Fruit fly (Drosophila melanogaster) whole organism, embryonic: ENCODE results near the gene Fdx1.

Source experiments
- Atf6 ChIP-seq: fragments of 200-800 bp; sonication (Bioruptor generic); IDR thresholded peaks from 2 replicates; pipeline ENCODE4 v1.3.6; 2022; ENCODE audit warnings: missing biosample characterization, missing genetic modification characterization
- B-H1 ChIP-seq: fragments of 200-800 bp; sonication (Bioruptor generic); IDR thresholded peaks from 3 replicates; pipeline ENCODE4 v1.3.6; 2022; ENCODE audit warnings: missing biosample characterization, missing genetic modification characterization
- Bdp1 ChIP-seq: fragments of 200-800 bp; sonication (Bioruptor generic); optimal IDR thresholded peaks from 3 replicates; lab custom pipeline; 2016; ENCODE audit warnings: missing biosample characterization, missing genetic modification characterization
- CG11560 ChIP-seq: fragments of 200-800 bp; sonication (Bioruptor generic); IDR thresholded peaks from 3 replicates; pipeline ENCODE4 v1.3.6; 2022; ENCODE audit warnings: missing biosample characterization, missing genetic modification characterization
- CG15601 ChIP-seq: fragments of 200-800 bp; sonication (Bioruptor generic); optimal IDR thresholded peaks from 3 replicates; lab custom pipeline; 2019; ENCODE audit warnings: missing biosample characterization, mild to moderate bottlenecking, missing genetic modification characterization, moderate library complexity
- CG1602 ChIP-seq: fragments of 200-800 bp; sonication (Bioruptor generic); optimal IDR thresholded peaks from 3 replicates; lab custom pipeline; 2016; ENCODE audit warnings: missing biosample characterization, missing genetic modification characterization
- CG17186 ChIP-seq: fragments of 200-800 bp; sonication (Bioruptor generic); optimal IDR thresholded peaks from 3 replicates; lab custom pipeline; 2017; ENCODE audit warnings: missing biosample characterization, missing genetic modification reagents, missing genetic modification characterization
- CG1832 ChIP-seq: fragments of 200-800 bp; sonication (Bioruptor generic); optimal IDR thresholded peaks from 2 replicates; lab custom pipeline; 2017; ENCODE audit warnings: missing biosample characterization, mild to moderate bottlenecking, missing genetic modification characterization, inconsistent platforms
- CG2889 ChIP-seq: fragments of 200-800 bp; sonication (Bioruptor generic); IDR thresholded peaks from 3 replicates; pipeline ENCODE4 v1.3.6; 2022; ENCODE audit warnings: missing biosample characterization, missing genetic modification characterization
- CG34224 ChIP-seq: fragments of 200-800 bp; sonication (Bioruptor generic); IDR thresholded peaks from 3 replicates; pipeline ENCODE4 v1.3.6; 2022; ENCODE audit warnings: missing biosample characterization, missing genetic modification characterization; ENCODE audit not compliant: partially characterized antibody
- CG4282 ChIP-seq: fragments of 200-800 bp; sonication (Bioruptor generic); optimal IDR thresholded peaks from 2 replicates; lab custom pipeline; 2016; ENCODE audit warnings: missing biosample characterization, missing genetic modification characterization
- CG4328 ChIP-seq: fragments of 200-800 bp; sonication (Bioruptor generic); optimal IDR thresholded peaks from 3 replicates; lab custom pipeline; 2017; ENCODE audit warnings: missing biosample characterization, missing genetic modification reagents, missing genetic modification characterization
- CG6683 ChIP-seq: fragments of 200-800 bp; sonication (Bioruptor generic); optimal IDR thresholded peaks from 2 replicates; lab custom pipeline; 2017; ENCODE audit warnings: missing biosample characterization, mild to moderate bottlenecking, missing genetic modification characterization, missing genetic modification reagents
- CG6765 ChIP-seq: fragments of 200-800 bp; sonication (Bioruptor generic); optimal IDR thresholded peaks from 3 replicates; lab custom pipeline; 2017; ENCODE audit warnings: missing biosample characterization, mild to moderate bottlenecking, missing genetic modification characterization
- CG9727 ChIP-seq: fragments of 200-800 bp; sonication (Bioruptor generic); optimal IDR thresholded peaks from 3 replicates; lab custom pipeline; 2017; ENCODE audit warnings: missing biosample characterization, mild to moderate bottlenecking, missing genetic modification characterization
- ERR ChIP-seq: fragments of 200-800 bp; sonication (Bioruptor generic); optimal IDR thresholded peaks from 2 replicates; lab custom pipeline; 2016; ENCODE audit warnings: missing biosample characterization, missing genetic modification characterization
- Fer2 ChIP-seq: fragments of 200-800 bp; sonication (Bioruptor generic); optimal IDR thresholded peaks from 2 replicates; lab custom pipeline; 2018; ENCODE audit warnings: missing biosample characterization, mild to moderate bottlenecking, missing genetic modification characterization, moderate library complexity
- Gug ChIP-seq: fragments of 200-800 bp; sonication (Bioruptor generic); IDR thresholded peaks from 4 replicates; pipeline ENCODE4 v1.3.6; 2022; ENCODE audit warnings: missing biosample characterization, missing genetic modification characterization
- HHEX ChIP-seq: fragments of 200-800 bp; sonication (Bioruptor generic); optimal IDR thresholded peaks from 3 replicates; lab custom pipeline; 2017; ENCODE audit warnings: missing biosample characterization, mild to moderate bottlenecking, missing genetic modification characterization, missing genetic modification reagents
- Hmx ChIP-seq: fragments of 200-800 bp; sonication (Bioruptor generic); optimal IDR thresholded peaks from 2 replicates; lab custom pipeline; 2016; ENCODE audit warnings: missing biosample characterization, missing genetic modification characterization
- Lhr ChIP-seq: fragments of 200-800 bp; sonication (Bioruptor generic); optimal IDR thresholded peaks from 3 replicates; lab custom pipeline; 2017; ENCODE audit warnings: mild to moderate bottlenecking, missing biosample characterization, missing genetic modification reagents, missing genetic modification characterization
- MBD-R2 ChIP-seq: fragments of 200-800 bp; sonication (Bioruptor generic); IDR thresholded peaks from 2 replicates; pipeline ENCODE4 v1.3.6; 2022; ENCODE audit warnings: missing biosample characterization, missing genetic modification characterization
- Ptx1 ChIP-seq: fragments of 200-800 bp; sonication (Bioruptor generic); IDR thresholded peaks from 2 replicates; pipeline ENCODE4 v1.3.6; 2022; ENCODE audit warnings: missing biosample characterization, missing genetic modification characterization
- Rfx ChIP-seq: fragments of 200-800 bp; sonication (Bioruptor generic); IDR thresholded peaks from 2 replicates; pipeline ENCODE4 v1.3.6; 2022; ENCODE audit warnings: missing biosample characterization, missing genetic modification characterization
- Side ChIP-seq: fragments of 200-800 bp; sonication (Bioruptor generic); optimal IDR thresholded peaks from 2 replicates; lab custom pipeline; 2016; ENCODE audit warnings: missing biosample characterization, missing genetic modification characterization
- Ssrp ChIP-seq: fragments of 200-800 bp; sonication (Bioruptor generic); optimal IDR thresholded peaks from 2 replicates; lab custom pipeline; 2018; ENCODE audit warnings: missing biosample characterization, mild to moderate bottlenecking, missing genetic modification characterization, moderate library complexity
- YL-1 ChIP-seq: fragments of 200-800 bp; sonication (Bioruptor generic); optimal IDR thresholded peaks from 3 replicates; lab custom pipeline; 2017; ENCODE audit warnings: missing biosample characterization, mild to moderate bottlenecking, missing genetic modification characterization
- al ChIP-seq: fragments of 200-800 bp; sonication (Bioruptor generic); IDR thresholded peaks from 2 replicates; pipeline ENCODE4 v1.3.6; 2022; ENCODE audit warnings: missing biosample characterization, missing genetic modification characterization
- bigmax ChIP-seq: fragments of 200-800 bp; sonication (Bioruptor generic); optimal IDR thresholded peaks from 2 replicates; lab custom pipeline; 2018; ENCODE audit warnings: missing biosample characterization, mild to moderate bottlenecking, missing genetic modification characterization
- crc ChIP-seq: fragments of 200-800 bp; sonication (Bioruptor generic); optimal IDR thresholded peaks from 2 replicates; lab custom pipeline; 2016; ENCODE audit warnings: missing biosample characterization, missing genetic modification characterization
- dan ChIP-seq: fragments of 200-800 bp; sonication (Bioruptor generic); IDR thresholded peaks from 2 replicates; pipeline ENCODE4 v1.3.6; 2022; ENCODE audit warnings: missing biosample characterization, missing genetic modification characterization
- dati ChIP-seq: fragments of 200-800 bp; sonication (Bioruptor generic); IDR thresholded peaks from 2 replicates; pipeline ENCODE4 v1.3.6; 2022; ENCODE audit warnings: missing biosample characterization, missing genetic modification characterization
- dmrt11E ChIP-seq: fragments of 200-800 bp; sonication (Bioruptor generic); optimal IDR thresholded peaks from 3 replicates; lab custom pipeline; 2018; ENCODE audit warnings: missing biosample characterization, mild to moderate bottlenecking, missing genetic modification characterization, moderate library complexity
- ken ChIP-seq: fragments of 200-800 bp; sonication (Bioruptor generic); IDR thresholded peaks from 3 replicates; pipeline ENCODE4 v1.3.6; 2022; ENCODE audit warnings: missing biosample characterization, missing genetic modification characterization
- lola ChIP-seq, 3 experiments: fragments of >200 bp in 2 of 3; fragments of 200-800 bp in 1 of 3; sonication (Bioruptor generic) in 1 of 3; optimal IDR thresholded peaks; 2 replicates each; lab custom pipeline; 2017 to 2019; ENCODE audit warnings: missing biosample characterization in 3 of 3, missing genetic modification characterization in 3 of 3, mild to moderate bottlenecking in 1 of 3, moderate library complexity in 1 of 3
- lov ChIP-seq, 2 experiments: fragments of 200-800 bp in 1 of 2; fragments of >200 bp in 1 of 2; sonication (Bioruptor generic) in 1 of 2; IDR thresholded peaks in 1 of 2; optimal IDR thresholded peaks in 1 of 2; 2 replicates in 1 of 2; 3 replicates in 1 of 2; pipeline versions ENCODE4 v1.3.6 to Lab custom; 2017 to 2022; ENCODE audit warnings: missing biosample characterization in 1 of 2, missing genetic modification characterization in 1 of 2
- onecut ChIP-seq: fragments of 200-800 bp; sonication (Bioruptor generic); IDR thresholded peaks from 2 replicates; pipeline ENCODE4 v1.3.6; 2022; ENCODE audit warnings: missing biosample characterization, missing genetic modification characterization
- pb ChIP-seq: fragments of 200-800 bp; sonication (Bioruptor generic); optimal IDR thresholded peaks from 3 replicates; lab custom pipeline; 2016; ENCODE audit warnings: missing biosample characterization, missing genetic modification characterization
- pho ChIP-seq: fragments of 200-800 bp; sonication (Bioruptor generic); optimal IDR thresholded peaks from 2 replicates; lab custom pipeline; 2016; ENCODE audit warnings: missing biosample characterization, missing genetic modification characterization
- psq ChIP-seq: fragments of 200-800 bp; sonication (Bioruptor generic); optimal IDR thresholded peaks from 2 replicates; lab custom pipeline; 2017; ENCODE audit warnings: missing biosample characterization, missing genetic modification characterization
- pum ChIP-seq: fragments of 200-800 bp; sonication (Bioruptor generic); optimal IDR thresholded peaks from 2 replicates; lab custom pipeline; 2016; ENCODE audit warnings: missing biosample characterization, missing genetic modification characterization
- ranshi ChIP-seq: fragments of 200-800 bp; sonication (Bioruptor generic); IDR thresholded peaks from 2 replicates; pipeline ENCODE4 v1.3.6; 2022; ENCODE audit warnings: missing biosample characterization, missing genetic modification characterization
- ro ChIP-seq: fragments of 200-800 bp; sonication (Bioruptor generic); IDR thresholded peaks from 2 replicates; pipeline ENCODE4 v1.3.6; 2022; ENCODE audit warnings: missing biosample characterization, missing genetic modification characterization
- row ChIP-seq: fragments of 200-800 bp; sonication (Bioruptor generic); IDR thresholded peaks from 3 replicates; pipeline ENCODE4 v1.3.6; 2022; ENCODE audit warnings: missing biosample characterization, missing genetic modification characterization
- slou ChIP-seq: fragments of 200-800 bp; sonication (Bioruptor generic); optimal IDR thresholded peaks from 3 replicates; lab custom pipeline; 2016; ENCODE audit warnings: missing biosample characterization, missing genetic modification characterization
- sr ChIP-seq: fragments of 200-800 bp; sonication (Bioruptor generic); IDR thresholded peaks from 3 replicates; pipeline ENCODE4 v1.3.6; 2022; ENCODE audit warnings: missing biosample characterization, missing genetic modification characterization
- stc ChIP-seq: fragments of 200-800 bp; sonication (Bioruptor generic); IDR thresholded peaks from 2 replicates; pipeline ENCODE4 v1.3.6; 2022; ENCODE audit warnings: missing biosample characterization, missing genetic modification characterization
- tap ChIP-seq: fragments of 200-800 bp; optimal IDR thresholded peaks from 3 replicates; lab custom pipeline; 2019; ENCODE audit warnings: missing biosample characterization, mild to moderate bottlenecking, missing genetic modification characterization, moderate library complexity
- vnd ChIP-seq: fragments of 200-800 bp; sonication (Bioruptor generic); IDR thresholded peaks from 3 replicates; pipeline ENCODE4 v1.3.6; 2022; ENCODE audit warnings: missing biosample characterization, missing genetic modification characterization; ENCODE audit not compliant: partially characterized antibody
- zen2 ChIP-seq: fragments of 200-800 bp; sonication (Bioruptor generic); IDR thresholded peaks from 3 replicates; pipeline ENCODE4 v1.3.6; 2022; ENCODE audit warnings: missing biosample characterization, missing genetic modification characterization; ENCODE audit not compliant: partially characterized antibody

The Fdx1 gene

dm6 chr3L:9402157-9402890 is 31.3 kb upstream of the Fdx1 start, which contains the start of gene eIF4E1 (continued):
- TF ChIP-seq CG2889, result no peak
- TF ChIP-seq Gug (GFP tag; lab: Robert Waterston, UW), result peak; percentile 33; the same call in 1 of the 4 replicates
- no peak for TF ChIP-seq Fer2
- TF ChIP-seq psq (GFP tag; lab: Kevin White, UChicago), result no peak
- TF ChIP-seq bigmax (GFP tag; lab: Kevin White, UChicago), result peak; percentile 14
- TF ChIP-seq onecut (GFP tag; lab: Robert Waterston, UW), result no peak
- TF ChIP-seq CG6683 (GFP tag; lab: Kevin White, UChicago), result no peak
- no peak for TF ChIP-seq Ssrp
- TF ChIP-seq ken, result peak; percentile 27; the same call in 2 of the 3 replicates
- TF ChIP-seq Hmx (GFP tag; lab: Kevin White, UChicago), result no peak
- TF ChIP-seq ranshi (GFP tag; lab: Robert Waterston, UW), result no peak
- no peak for TF ChIP-seq CG11560 (tag; lab: Robert Waterston, UW)
- peak; percentile 78 for TF ChIP-seq MBD-R2 (GFP tag; lab: Robert Waterston, UW)
- TF ChIP-seq stc (GFP tag; lab: Robert Waterston, UW), result peak; percentile 4; the same call in 1 of the 2 replicates
- TF ChIP-seq Side, result no peak
- TF ChIP-seq dmrt11E (tag; lab: Kevin White, UChicago), result no peak
- no peak for TF ChIP-seq CG9727 (GFP tag; lab: Kevin White, UChicago)
- TF ChIP-seq HHEX (GFP tag; lab: Kevin White, UChicago), result no peak
- TF ChIP-seq Bdp1, result no peak
- TF ChIP-seq pb (GFP tag; lab: Kevin White, UChicago), result peak; percentile 7
- no peak for TF ChIP-seq CG4282 (GFP tag; lab: Kevin White, UChicago)
- TF ChIP-seq al (GFP tag; lab: Robert Waterston, UW), result no peak
- TF ChIP-seq crc (GFP tag; lab: Kevin White, UChicago), result no peak
- no peak for TF ChIP-seq pum (GFP tag; lab: Kevin White, UChicago)
- TF ChIP-seq zen2 (GFP tag; lab: Robert Waterston, UW), result peak; percentile 57; the same call in 2 of the 3 replicates
- TF ChIP-seq lov (optimal IDR thresholded peaks at IDR 0.05; lab: Kevin White, UChicago), result no peak
- TF ChIP-seq lov (GFP tag; IDR thresholded peaks at IDR 0.05; lab: Robert Waterston, UW), result no peak
- no peak for TF ChIP-seq CG1832 (GFP tag; lab: Kevin White, UChicago)
- no peak for TF ChIP-seq ro (GFP tag; lab: Robert Waterston, UW)
- TF ChIP-seq vnd (GFP tag; lab: Robert Waterston, UW), result peak; percentile 74; the same call in 2 of the 3 replicates
- no peak for TF ChIP-seq pho (GFP tag; lab: Kevin White, UChicago)
- TF ChIP-seq CG1602 (GFP tag; lab: Kevin White, UChicago), result no peak
- peak; percentile 52 for TF ChIP-seq CG17186 (GFP tag; lab: Kevin White, UChicago)
- peak; percentile 61 for TF ChIP-seq YL-1 (GFP tag; lab: Kevin White, UChicago)
- peak; percentile 79 for TF ChIP-seq Lhr (GFP tag; lab: Kevin White, UChicago)
- TF ChIP-seq Ptx1, result no peak
- TF ChIP-seq CG4328, result no peak
- TF ChIP-seq tap, result no peak
- TF ChIP-seq B-H1 (GFP tag; lab: Robert Waterston, UW), result no peak
- TF ChIP-seq CG15601 (tag; lab: Kevin White, UChicago), result no peak
- no peak for TF ChIP-seq CG6765
- TF ChIP-seq slou (GFP tag; lab: Kevin White, UChicago), result peak; percentile 9
- peak; percentile 65 for TF ChIP-seq Rfx (GFP tag; lab: Robert Waterston, UW)
- TF ChIP-seq Atf6 (GFP tag; lab: Robert Waterston, UW), result no peak
- peak; percentile 58 for TF ChIP-seq CG34224 (GFP tag; lab: Robert Waterston, UW)
- no peak for TF ChIP-seq dati (GFP tag; lab: Robert Waterston, UW)
- peak; percentile 3 for TF ChIP-seq ERR (GFP tag; lab: Kevin White, UChicago)
- TF ChIP-seq sr (GFP tag; lab: Robert Waterston, UW), result no peak
- no peak for TF ChIP-seq lola (GFP tag; optimal IDR thresholded peaks at IDR 0.05; lab: Kevin White, UChicago)
- peak; percentile 50 for TF ChIP-seq row (GFP tag; lab: Robert Waterston, UW)
- TF ChIP-seq dan, result no peak
